Fruit fly (Drosophila melanogaster) whole organism, embryonic: Measurements from ENCODE around the gene ewg.

Experiments used
- Bgb ChIP-seq: fragments of 200-800 bp; sonication (Bioruptor generic); IDR thresholded peaks from 2 replicates; pipeline ENCODE4 v1.3.6; 2022; ENCODE audit warnings: missing biosample characterization, missing genetic modification characterization; ENCODE audit not compliant: partially characterized antibody
- CG11723 ChIP-seq: fragments of 200-800 bp; sonication (Bioruptor generic); optimal IDR thresholded peaks from 2 replicates; lab custom pipeline; 2017; ENCODE audit warnings: missing biosample characterization, mild to moderate bottlenecking, missing genetic modification characterization
- CG14014 ChIP-seq: fragments of 200-800 bp; sonication (Bioruptor generic); IDR thresholded peaks from 2 replicates; pipeline ENCODE4 v1.3.6; 2022; ENCODE audit warnings: missing biosample characterization, missing genetic modification characterization
- CG15601 ChIP-seq: fragments of 200-800 bp; sonication (Bioruptor generic); optimal IDR thresholded peaks from 3 replicates; lab custom pipeline; 2019; ENCODE audit warnings: missing biosample characterization, mild to moderate bottlenecking, missing genetic modification characterization, moderate library complexity
- CG1602 ChIP-seq: fragments of 200-800 bp; sonication (Bioruptor generic); optimal IDR thresholded peaks from 3 replicates; lab custom pipeline; 2016; ENCODE audit warnings: missing biosample characterization, missing genetic modification characterization
- CG1647 ChIP-seq: fragments of 200-800 bp; sonication (Bioruptor generic); optimal IDR thresholded peaks from 3 replicates; lab custom pipeline; 2016; ENCODE audit warnings: missing biosample characterization, missing genetic modification characterization
- CG17186 ChIP-seq: fragments of 200-800 bp; sonication (Bioruptor generic); optimal IDR thresholded peaks from 3 replicates; lab custom pipeline; 2017; ENCODE audit warnings: missing biosample characterization, missing genetic modification reagents, missing genetic modification characterization
- CG17361 ChIP-seq: fragments of 200-800 bp; sonication (Bioruptor generic); IDR thresholded peaks from 3 replicates; pipeline ENCODE4 v1.3.6; 2022; ENCODE audit warnings: missing biosample characterization, missing genetic modification characterization
- CG2129 ChIP-seq: fragments of 200-800 bp; sonication (Bioruptor generic); IDR thresholded peaks from 2 replicates; pipeline ENCODE4 v1.3.6; 2022; ENCODE audit warnings: missing biosample characterization, missing genetic modification characterization; ENCODE audit not compliant: partially characterized antibody
- CG34376 ChIP-seq: fragments of 200-800 bp; sonication (Bioruptor generic); optimal IDR thresholded peaks from 2 replicates; lab custom pipeline; 2018; ENCODE audit warnings: missing biosample characterization, mild to moderate bottlenecking, missing genetic modification characterization
- CG42726 ChIP-seq: fragments of 200-800 bp; sonication (Bioruptor generic); IDR thresholded peaks from 2 replicates; pipeline ENCODE4 v1.3.6; 2022; ENCODE audit warnings: missing biosample characterization, missing genetic modification characterization; ENCODE audit not compliant: partially characterized antibody
- CG4282 ChIP-seq: fragments of 200-800 bp; sonication (Bioruptor generic); optimal IDR thresholded peaks from 2 replicates; lab custom pipeline; 2016; ENCODE audit warnings: missing biosample characterization, missing genetic modification characterization
- CG4404 ChIP-seq: fragments of 200-800 bp; sonication (Bioruptor generic); IDR thresholded peaks from 2 replicates; pipeline ENCODE4 v1.3.6; 2022; ENCODE audit warnings: missing biosample characterization, missing genetic modification characterization
- CG6654 ChIP-seq: fragments of 200-800 bp; sonication (Bioruptor generic); optimal IDR thresholded peaks from 2 replicates; lab custom pipeline; 2017; ENCODE audit warnings: missing biosample characterization, mild to moderate bottlenecking, missing genetic modification characterization
- CG6765 ChIP-seq: fragments of 200-800 bp; sonication (Bioruptor generic); optimal IDR thresholded peaks from 3 replicates; lab custom pipeline; 2017; ENCODE audit warnings: missing biosample characterization, mild to moderate bottlenecking, missing genetic modification characterization
- CG8359 ChIP-seq: fragments of 200-800 bp; sonication (Bioruptor generic); optimal IDR thresholded peaks from 2 replicates; lab custom pipeline; 2017; ENCODE audit warnings: missing biosample characterization, mild to moderate bottlenecking, missing genetic modification characterization, borderline replicate concordance
- CG8388 ChIP-seq: fragments of 200-800 bp; sonication (Bioruptor generic); optimal IDR thresholded peaks from 2 replicates; lab custom pipeline; 2019; ENCODE audit warnings: missing biosample characterization, mild to moderate bottlenecking, missing genetic modification characterization, moderate library complexity
- Dbx ChIP-seq: fragments of 200-800 bp; sonication (Bioruptor generic); IDR thresholded peaks from 3 replicates; pipeline ENCODE4 v1.3.6; 2022; ENCODE audit warnings: missing biosample characterization, missing genetic modification characterization
- Dek ChIP-seq: fragments of 200-800 bp; sonication (Bioruptor generic); optimal IDR thresholded peaks from 3 replicates; lab custom pipeline; 2019; ENCODE audit warnings: missing biosample characterization, mild to moderate bottlenecking, missing genetic modification characterization, moderate library complexity
- Eip74EF ChIP-seq, 2 experiments: fragments of 200-800 bp in 1 of 2; fragments of >200 bp in 1 of 2; sonication (Bioruptor generic) in 1 of 2; optimal IDR thresholded peaks; 2 replicates each; lab custom pipeline; 2017 to 2019; ENCODE audit warnings: missing biosample characterization in 2 of 2, missing genetic modification characterization in 2 of 2, mild to moderate bottlenecking in 1 of 2, moderate library complexity in 1 of 2
- Fer3 ChIP-seq: fragments of 200-800 bp; sonication (Bioruptor generic); optimal IDR thresholded peaks from 2 replicates; lab custom pipeline; 2018; ENCODE audit warnings: missing biosample characterization, mild to moderate bottlenecking, missing genetic modification characterization, moderate library complexity
- GATAe ChIP-seq: fragments of 200-800 bp; sonication (Bioruptor generic); conservative IDR thresholded peaks from 2 replicates; pipeline ENCODE4 v1.3.6; 2022; ENCODE audit warnings: missing biosample characterization, missing genetic modification characterization
- HHEX ChIP-seq: fragments of 200-800 bp; sonication (Bioruptor generic); optimal IDR thresholded peaks from 3 replicates; lab custom pipeline; 2017; ENCODE audit warnings: missing biosample characterization, mild to moderate bottlenecking, missing genetic modification characterization, missing genetic modification reagents
- Hmx ChIP-seq: fragments of 200-800 bp; sonication (Bioruptor generic); optimal IDR thresholded peaks from 2 replicates; lab custom pipeline; 2016; ENCODE audit warnings: missing biosample characterization, missing genetic modification characterization
- Mad ChIP-seq: fragments of 200-800 bp; sonication (Bioruptor generic); optimal IDR thresholded peaks from 2 replicates; lab custom pipeline; 2016; ENCODE audit warnings: missing biosample characterization, missing genetic modification characterization
- Poxn ChIP-seq: fragments of 200-800 bp; sonication (Bioruptor generic); IDR thresholded peaks from 2 replicates; pipeline ENCODE4 v1.3.6; 2022; ENCODE audit warnings: missing biosample characterization, missing genetic modification characterization
- Ptx1 ChIP-seq: fragments of 200-800 bp; sonication (Bioruptor generic); IDR thresholded peaks from 2 replicates; pipeline ENCODE4 v1.3.6; 2022; ENCODE audit warnings: missing biosample characterization, missing genetic modification characterization
- Ravus ChIP-seq: fragments of 200-800 bp; sonication (Bioruptor generic); IDR thresholded peaks from 2 replicates; pipeline ENCODE4 v1.3.6; 2022; ENCODE audit warnings: missing biosample characterization, missing genetic modification characterization
- ac ChIP-seq: fragments of 200-800 bp; sonication (Bioruptor generic); optimal IDR thresholded peaks from 3 replicates; lab custom pipeline; 2017; ENCODE audit warnings: missing biosample characterization, mild to moderate bottlenecking, missing genetic modification characterization
- ara ChIP-seq: fragments of 200-800 bp; sonication (Bioruptor generic); IDR thresholded peaks from 2 replicates; pipeline ENCODE4 v1.3.6; 2022; ENCODE audit warnings: missing biosample characterization, missing genetic modification characterization
- bbx ChIP-seq: fragments of 200-800 bp; sonication (Bioruptor generic); IDR thresholded peaks from 2 replicates; pipeline ENCODE4 v1.3.6; 2022; ENCODE audit warnings: missing biosample characterization, missing genetic modification characterization; ENCODE audit not compliant: partially characterized antibody
- bowl ChIP-seq: fragments of 200-800 bp; sonication (Bioruptor generic); IDR thresholded peaks from 2 replicates; pipeline ENCODE4 v1.3.6; 2022; ENCODE audit warnings: missing biosample characterization, missing genetic modification characterization
- dan ChIP-seq: fragments of 200-800 bp; sonication (Bioruptor generic); IDR thresholded peaks from 2 replicates; pipeline ENCODE4 v1.3.6; 2022; ENCODE audit warnings: missing biosample characterization, missing genetic modification characterization
- dmrt99B ChIP-seq: fragments of 200-800 bp; sonication (Bioruptor generic); optimal IDR thresholded peaks from 2 replicates; lab custom pipeline; 2018; ENCODE audit warnings: missing biosample characterization, mild to moderate bottlenecking, missing genetic modification characterization, moderate library complexity
- emc ChIP-seq: fragments of 200-800 bp; sonication (Bioruptor generic); optimal IDR thresholded peaks from 2 replicates; lab custom pipeline; 2016; ENCODE audit warnings: missing biosample characterization, missing genetic modification characterization
- grn ChIP-seq: fragments of 200-800 bp; sonication (Bioruptor generic); optimal IDR thresholded peaks from 3 replicates; lab custom pipeline; 2017; ENCODE audit warnings: missing biosample characterization, missing genetic modification characterization
- jigr1 ChIP-seq: fragments of 200-800 bp; sonication (Bioruptor generic); IDR thresholded peaks from 3 replicates; pipeline ENCODE4 v1.3.6; 2022; ENCODE audit warnings: missing biosample characterization, missing genetic modification characterization
- kah ChIP-seq: fragments of 200-800 bp; sonication (Bioruptor generic); optimal IDR thresholded peaks from 2 replicates; lab custom pipeline; 2018; ENCODE audit warnings: missing biosample characterization, mild to moderate bottlenecking, missing genetic modification characterization
- lab ChIP-seq: fragments of 200-800 bp; sonication (Bioruptor generic); optimal IDR thresholded peaks from 3 replicates; lab custom pipeline; 2017; ENCODE audit warnings: missing biosample characterization, missing genetic modification characterization, mild to moderate bottlenecking, moderate library complexity, missing genetic modification reagents
- luna ChIP-seq: fragments of 200-800 bp; sonication (Bioruptor generic); optimal IDR thresholded peaks from 2 replicates; lab custom pipeline; 2016; ENCODE audit warnings: missing biosample characterization, missing genetic modification characterization
- onecut ChIP-seq: fragments of 200-800 bp; sonication (Bioruptor generic); IDR thresholded peaks from 2 replicates; pipeline ENCODE4 v1.3.6; 2022; ENCODE audit warnings: missing biosample characterization, missing genetic modification characterization
- peb ChIP-seq: fragments of 200-800 bp; sonication (Bioruptor generic); IDR thresholded peaks from 2 replicates; pipeline ENCODE4 v1.3.6; 2022; ENCODE audit warnings: missing biosample characterization, missing genetic modification characterization
- phol ChIP-seq: fragments of 200-800 bp; sonication (Bioruptor generic); optimal IDR thresholded peaks from 3 replicates; lab custom pipeline; 2018; ENCODE audit warnings: missing biosample characterization, mild to moderate bottlenecking, missing genetic modification characterization, moderate library complexity
- sens ChIP-seq: fragments of 200-800 bp; sonication (Bioruptor generic); peaks from one replicate; lab custom pipeline; 2016; ENCODE audit warnings: missing biosample characterization, missing genetic modification characterization
- slou ChIP-seq: fragments of 200-800 bp; sonication (Bioruptor generic); optimal IDR thresholded peaks from 3 replicates; lab custom pipeline; 2016; ENCODE audit warnings: missing biosample characterization, missing genetic modification characterization
- so ChIP-seq: fragments of 200-800 bp; sonication (Bioruptor generic); IDR thresholded peaks from 3 replicates; pipeline ENCODE4 v1.3.6; 2022; ENCODE audit warnings: missing biosample characterization, missing genetic modification characterization
- stc ChIP-seq: fragments of 200-800 bp; sonication (Bioruptor generic); IDR thresholded peaks from 2 replicates; pipeline ENCODE4 v1.3.6; 2022; ENCODE audit warnings: missing biosample characterization, missing genetic modification characterization
- tgo ChIP-seq: fragments of 200-800 bp; sonication (Bioruptor generic); IDR thresholded peaks from 3 replicates; pipeline ENCODE4 v1.3.6; 2022; ENCODE audit warnings: missing biosample characterization, missing genetic modification characterization
- tll ChIP-seq, 2 experiments: fragments of 200-800 bp in 1 of 2; fragments of >200 bp in 1 of 2; sonication (Bioruptor generic) in 1 of 2; optimal IDR thresholded peaks; 2 replicates each; lab custom pipeline; 2017 to 2019; ENCODE audit warnings: missing biosample characterization in 2 of 2, missing genetic modification characterization in 2 of 2, mild to moderate bottlenecking in 1 of 2, moderate library complexity in 1 of 2
- twi ChIP-seq: fragments of 200-800 bp; optimal IDR thresholded peaks from 2 replicates; lab custom pipeline; 2019; ENCODE audit warnings: missing biosample characterization, mild to moderate bottlenecking, missing genetic modification characterization, moderate library complexity
- vvl ChIP-seq: fragments of 200-800 bp; sonication (Bioruptor generic); IDR thresholded peaks from 2 replicates; pipeline ENCODE4 v1.3.6; 2022; ENCODE audit warnings: missing biosample characterization, missing genetic modification characterization
- zen2 ChIP-seq: fragments of 200-800 bp; sonication (Bioruptor generic); IDR thresholded peaks from 3 replicates; pipeline ENCODE4 v1.3.6; 2022; ENCODE audit warnings: missing biosample characterization, missing genetic modification characterization; ENCODE audit not compliant: partially characterized antibody

ewg gene

dm6 chrX:245802-246201 is 33.7 kb downstream of the ewg start, which contains the start of the genes CG3038 and G9a (continued):
- TF ChIP-seq dan (GFP tag; lab: Robert Waterston, UW) (no peak), twi (peak; percentile 9), CG11723 (GFP tag; lab: Kevin White, UChicago) (no peak), HHEX (GFP tag; lab: Kevin White, UChicago) (peak; percentile 32), dmrt99B (tag; lab: Kevin White, UChicago) (no peak), Fer3 (tag; lab: Kevin White, UChicago) (peak; percentile 37), ara (no peak), Ravus (GFP tag; lab: Robert Waterston, UW) (no peak), emc (GFP tag; lab: Kevin White, UChicago) (peak; percentile 9), ac (GFP tag; lab: Kevin White, UChicago) (no peak), Bgb (GFP tag; lab: Robert Waterston, UW) (no peak), CG1602 (no peak), tll (GFP tag; optimal IDR thresholded peaks at IDR 0.05; lab: Kevin White, UChicago) (no peak), CG17361 (GFP tag; lab: Robert Waterston, UW) (no peak), Poxn (GFP tag; lab: Robert Waterston, UW) (no peak), CG42726 (no peak), CG14014 (no peak), lab (no peak), Dek (tag; lab: Kevin White, UChicago) (peak; percentile 45), CG2129 (GFP tag; lab: Robert Waterston, UW) (no peak), vvl (GFP tag; lab: Robert Waterston, UW) (no peak), CG4282 (no peak), Hmx (no peak), Eip74EF (GFP tag; optimal IDR thresholded peaks at IDR 0.05; lab: Kevin White, UChicago) (peak in 1 of 2 experiments; percentile 44), CG8388 (GFP tag; lab: Kevin White, UChicago) (no peak), onecut (GFP tag; lab: Robert Waterston, UW) (peak; percentile 82), luna (GFP tag; lab: Kevin White, UChicago) (no peak), tgo (GFP tag; lab: Robert Waterston, UW) (no peak), bbx (GFP tag; lab: Robert Waterston, UW) (no peak), Dbx (GFP tag; lab: Robert Waterston, UW) (no peak), Ptx1 (GFP tag; lab: Robert Waterston, UW) (no peak), CG8359 (GFP tag; lab: Kevin White, UChicago) (no peak), zen2 (GFP tag; lab: Robert Waterston, UW) (no peak), kah (GFP tag; lab: Kevin White, UChicago) (peak; percentile 10), CG6654 (GFP tag; lab: Kevin White, UChicago) (no peak), CG17186 (peak; percentile 73), CG6765 (GFP tag; lab: Kevin White, UChicago) (no peak), phol (tag; lab: Kevin White, UChicago) (peak; percentile 75), stc (no peak), CG4404 (no peak), grn (GFP tag; lab: Kevin White, UChicago) (peak; percentile 17), CG34376 (GFP tag; lab: Kevin White, UChicago) (peak; percentile 49), slou (GFP tag; lab: Kevin White, UChicago) (no peak), GATAe (GFP tag; lab: Robert Waterston, UW) (no peak), Mad (GFP tag; lab: Kevin White, UChicago) (peak; percentile 62), jigr1 (no peak), CG15601 (tag; lab: Kevin White, UChicago) (peak; percentile 55), sens (GFP tag; lab: Kevin White, UChicago) (peak; percentile 82), so (GFP tag; lab: Robert Waterston, UW) (no peak), bowl (GFP tag; lab: Robert Waterston, UW) (no peak), CG1647 (GFP tag; lab: Kevin White, UChicago) (no peak), peb (no peak)
